Worm (Caenorhabditis elegans) whole organism, mixed stage, embryonic: ENCODE results near the gene F38B6.7.

Experiments used
- M03D4.4 ChIP-seq: sonication (generic microtip); optimal IDR thresholded peaks from 2 replicates; lab custom pipeline; 2017; ENCODE audit warnings: mild to moderate bottlenecking, missing genetic modification characterization, missing compliant biosample characterization
- bed-3 ChIP-seq: fragments of 200-800 bp; sonication (Bioruptor generic); optimal IDR thresholded peaks from 3 replicates; lab custom pipeline; 2018; ENCODE audit warnings: mild to moderate bottlenecking, missing genetic modification characterization, moderate library complexity, missing compliant biosample characterization
- blmp-1 ChIP-seq: fragments of 150-350 bp; optimal IDR thresholded peaks from 2 replicates; lab custom pipeline; 2014; ENCODE audit warnings: missing biosample characterization, missing genetic modification characterization
- ceh-39 ChIP-seq: fragments of 150-350 bp; optimal IDR thresholded peaks from 2 replicates; lab custom pipeline; 2014; ENCODE audit warnings: missing biosample characterization, missing genetic modification characterization
- ceh-43 ChIP-seq: fragments of 200-800 bp; sonication (Bioruptor generic); optimal IDR thresholded peaks from 2 replicates; lab custom pipeline; 2018; ENCODE audit warnings: mild to moderate bottlenecking, missing genetic modification characterization, moderate library complexity, missing compliant biosample characterization
- ceh-83 ChIP-seq: fragments of 200-800 bp; sonication (Bioruptor generic); optimal IDR thresholded peaks from 2 replicates; lab custom pipeline; 2018; ENCODE audit warnings: mild to moderate bottlenecking, missing genetic modification characterization, missing compliant biosample characterization
- ces-1 ChIP-seq: fragments of 150-350 bp; optimal IDR thresholded peaks from 2 replicates; lab custom pipeline; 2014; ENCODE audit warnings: missing biosample characterization, missing genetic modification reagents, missing genetic modification characterization
- cnd-1 ChIP-seq: fragments of 200-800 bp; sonication (Bioruptor generic); optimal IDR thresholded peaks from 2 replicates; lab custom pipeline; 2018; ENCODE audit warnings: mild to moderate bottlenecking, missing genetic modification characterization, missing compliant biosample characterization
- drap-1 ChIP-seq: fragments of 200-800 bp; sonication (Bioruptor generic); optimal IDR thresholded peaks from 3 replicates; lab custom pipeline; 2018; ENCODE audit warnings: mild to moderate bottlenecking, missing genetic modification characterization, missing compliant biosample characterization
- elt-1 ChIP-seq: sonication (generic microtip); optimal IDR thresholded peaks from 2 replicates; lab custom pipeline; 2017; ENCODE audit warnings: missing genetic modification characterization, mild to moderate bottlenecking, missing compliant biosample characterization, antibody characterized with exemption, moderate library complexity, borderline replicate concordance; ENCODE audit not compliant: insufficient read depth
- elt-3 ChIP-seq: fragments of 150-350 bp; optimal IDR thresholded peaks from 2 replicates; lab custom pipeline; 2014; ENCODE audit warnings: missing biosample characterization, missing genetic modification characterization
- flh-1 ChIP-seq: fragments of 200-800 bp; sonication (Bioruptor generic); optimal IDR thresholded peaks from 2 replicates; lab custom pipeline; 2018; ENCODE audit warnings: mild to moderate bottlenecking, missing genetic modification characterization, moderate library complexity, missing compliant biosample characterization
- ham-2 ChIP-seq: fragments of 200-800 bp; sonication (Bioruptor generic); optimal IDR thresholded peaks from 2 replicates; lab custom pipeline; 2018; ENCODE audit warnings: mild to moderate bottlenecking, missing genetic modification characterization, missing compliant biosample characterization
- hlh-1 ChIP-seq: fragments of 150-350 bp; optimal IDR thresholded peaks from 2 replicates; lab custom pipeline; 2014; ENCODE audit warnings: missing biosample characterization, missing genetic modification reagents, missing genetic modification characterization
- lin-13 ChIP-seq: fragments of 150-350 bp; optimal IDR thresholded peaks from 2 replicates; lab custom pipeline; 2014; ENCODE audit warnings: missing biosample characterization, missing genetic modification characterization
- lin-32 ChIP-seq: fragments of 200-800 bp; sonication (Bioruptor generic); optimal IDR thresholded peaks from 2 replicates; lab custom pipeline; 2018; ENCODE audit warnings: mild to moderate bottlenecking, missing genetic modification characterization, missing compliant biosample characterization
- lsy-2 ChIP-seq: fragments of 150-350 bp; optimal IDR thresholded peaks from 2 replicates; lab custom pipeline; 2014; ENCODE audit warnings: missing biosample characterization, missing genetic modification characterization
- mab-5 ChIP-seq: fragments of 150-350 bp; optimal IDR thresholded peaks from 2 replicates; lab custom pipeline; 2014; ENCODE audit warnings: missing biosample characterization, missing genetic modification characterization
- mep-1 ChIP-seq: fragments of 150-350 bp; optimal IDR thresholded peaks from 2 replicates; lab custom pipeline; 2017; ENCODE audit warnings: missing biosample characterization, missing genetic modification reagents, missing genetic modification characterization, inconsistent platforms
- mls-2 ChIP-seq: sonication (generic microtip); optimal IDR thresholded peaks from 2 replicates; lab custom pipeline; 2016; ENCODE audit warnings: mild to moderate bottlenecking, missing genetic modification characterization, moderate library complexity, missing compliant biosample characterization
- nhr-12 ChIP-seq: fragments of 150-350 bp; optimal IDR thresholded peaks from 2 replicates; lab custom pipeline; 2014; ENCODE audit warnings: missing biosample characterization, missing genetic modification characterization
- nhr-237 ChIP-seq: fragments of 150-350 bp; optimal IDR thresholded peaks from 2 replicates; lab custom pipeline; 2014; ENCODE audit warnings: missing biosample characterization, missing genetic modification characterization
- nhr-28 ChIP-seq: fragments of 150-350 bp; optimal IDR thresholded peaks from 2 replicates; lab custom pipeline; 2014; ENCODE audit warnings: missing biosample characterization, missing genetic modification characterization
- nhr-76 ChIP-seq: sonication (generic microtip); optimal IDR thresholded peaks from 2 replicates; lab custom pipeline; 2017; ENCODE audit warnings: missing biosample characterization, missing genetic modification characterization
- pha-4 ChIP-seq: fragments of 150-350 bp; optimal IDR thresholded peaks from 2 replicates; lab custom pipeline; 2018; ENCODE audit warnings: missing biosample characterization, missing genetic modification reagents, missing genetic modification characterization
- sem-2 ChIP-seq: fragments of 200-800 bp; sonication (Bioruptor generic); optimal IDR thresholded peaks from 2 replicates; lab custom pipeline; 2018; ENCODE audit warnings: mild to moderate bottlenecking, missing genetic modification characterization, missing compliant biosample characterization
- tbx-8 ChIP-seq: fragments of 200-800 bp; sonication (Bioruptor generic); optimal IDR thresholded peaks from 2 replicates; lab custom pipeline; 2018; ENCODE audit warnings: mild to moderate bottlenecking, missing genetic modification characterization, moderate library complexity, missing compliant biosample characterization
- unc-120 ChIP-seq: sonication (generic microtip); optimal IDR thresholded peaks from 2 replicates; lab custom pipeline; 2017; ENCODE audit warnings: missing genetic modification characterization, missing compliant biosample characterization; ENCODE audit not compliant: poor library complexity, severe bottlenecking
- unc-39 ChIP-seq: fragments of 150-350 bp; optimal IDR thresholded peaks from 2 replicates; lab custom pipeline; 2014; ENCODE audit warnings: missing biosample characterization, missing genetic modification characterization
- unc-62 ChIP-seq: fragments of 150-350 bp; optimal IDR thresholded peaks from 2 replicates; lab custom pipeline; 2014; ENCODE audit warnings: missing biosample characterization, missing genetic modification reagents, missing genetic modification characterization
- zip-8 ChIP-seq: fragments of 150-350 bp; optimal IDR thresholded peaks from 2 replicates; lab custom pipeline; 2014; ENCODE audit warnings: missing biosample characterization, missing genetic modification characterization
- ztf-11 ChIP-seq: fragments of 150-350 bp; optimal IDR thresholded peaks from 2 replicates; lab custom pipeline; 2014; ENCODE audit warnings: missing biosample characterization, missing genetic modification characterization

Gene F38B6.7

DNA sequence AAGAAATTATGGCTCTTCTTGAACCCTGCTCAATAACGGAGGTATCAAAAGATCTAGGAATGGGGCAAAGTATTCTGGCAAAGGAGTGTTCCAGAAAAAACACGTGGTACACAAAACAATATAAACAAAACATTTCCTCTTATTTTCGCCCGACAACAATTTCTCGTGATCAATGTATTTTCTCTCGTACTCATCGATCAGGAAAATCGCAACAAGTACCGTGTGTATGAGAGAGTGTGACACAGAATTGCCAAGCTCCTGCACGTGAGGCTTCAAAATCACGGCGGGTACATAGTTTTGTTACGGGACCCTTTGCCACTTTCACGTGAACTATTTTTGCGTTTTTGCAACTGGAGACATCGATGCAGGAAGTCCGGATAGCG, 42.8 kb upstream of the F38B6.7 start:
- TF ChIP-seq drap-1 (no peak), ceh-83 (GFP tag; lab: Kevin White, UChicago) (no peak), tbx-8 (no peak), ces-1 (GFP tag; lab: Kevin White, UChicago) (no peak), mab-5 (tag; lab: Kevin White, UChicago) (no peak), ceh-39 (tag; lab: Kevin White, UChicago) (no peak), nhr-28 (tag; lab: Kevin White, UChicago) (no peak), elt-3 (tag; lab: Kevin White, UChicago) (no peak), flh-1 (no peak), mls-2 (tag; lab: Kevin White, UChicago) (no peak), lin-13 (tag; lab: Kevin White, UChicago) (no peak)

DNA sequence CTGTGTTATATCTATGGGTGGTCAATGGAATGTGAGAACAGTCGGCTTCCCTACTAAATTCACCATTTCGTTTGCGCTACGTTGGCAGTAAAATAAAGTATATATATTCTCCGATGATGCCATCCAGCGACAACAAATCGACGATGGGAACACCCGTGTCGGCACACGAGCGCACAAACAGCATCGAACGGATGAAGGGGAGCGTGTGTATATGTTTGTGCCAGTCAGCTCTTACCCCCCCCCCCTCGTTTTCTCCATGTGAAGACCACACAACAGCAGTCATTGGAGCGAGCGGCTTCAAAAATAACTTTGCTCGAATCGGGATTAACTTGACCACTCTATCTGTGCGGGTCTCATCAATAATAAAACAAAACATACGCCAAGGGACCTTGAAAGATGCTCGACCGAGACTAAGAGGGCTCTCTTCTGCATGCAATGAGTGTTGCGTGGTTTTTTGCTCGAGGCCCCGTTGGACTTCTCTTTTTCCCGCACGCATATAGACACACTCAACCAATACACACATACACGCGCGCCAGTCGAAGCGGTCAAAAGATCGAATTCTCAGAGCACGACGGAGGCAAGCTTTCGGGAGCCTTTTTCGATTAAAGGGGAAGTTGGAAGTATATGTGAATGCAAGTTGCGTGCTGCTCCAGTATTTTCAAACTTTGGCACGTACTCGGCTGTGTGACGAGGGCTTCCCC, 42.3 kb upstream of the F38B6.7 start:
- no peak for TF ChIP-seq lsy-2 (tag; lab: Kevin White, UChicago)
- TF ChIP-seq ceh-43 (GFP tag; lab: Kevin White, UChicago) = no peak
- TF ChIP-seq lin-13 (tag; lab: Kevin White, UChicago) = no peak
- TF ChIP-seq ceh-39 (tag; lab: Kevin White, UChicago) = no peak
- no peak for TF ChIP-seq ztf-11 (tag; lab: Kevin White, UChicago)
- no peak for TF ChIP-seq mep-1 (tag; lab: Kevin White, UChicago)
- TF ChIP-seq flh-1 = no peak
- TF ChIP-seq unc-39 (tag; lab: Kevin White, UChicago) = no peak
- TF ChIP-seq nhr-76 (tag; lab: Kevin White, UChicago) = no peak
- no peak for TF ChIP-seq blmp-1 (tag; lab: Kevin White, UChicago)
- no peak for TF ChIP-seq elt-3 (tag; lab: Kevin White, UChicago)
- TF ChIP-seq ces-1 (GFP tag; lab: Kevin White, UChicago) = no peak

DNA sequence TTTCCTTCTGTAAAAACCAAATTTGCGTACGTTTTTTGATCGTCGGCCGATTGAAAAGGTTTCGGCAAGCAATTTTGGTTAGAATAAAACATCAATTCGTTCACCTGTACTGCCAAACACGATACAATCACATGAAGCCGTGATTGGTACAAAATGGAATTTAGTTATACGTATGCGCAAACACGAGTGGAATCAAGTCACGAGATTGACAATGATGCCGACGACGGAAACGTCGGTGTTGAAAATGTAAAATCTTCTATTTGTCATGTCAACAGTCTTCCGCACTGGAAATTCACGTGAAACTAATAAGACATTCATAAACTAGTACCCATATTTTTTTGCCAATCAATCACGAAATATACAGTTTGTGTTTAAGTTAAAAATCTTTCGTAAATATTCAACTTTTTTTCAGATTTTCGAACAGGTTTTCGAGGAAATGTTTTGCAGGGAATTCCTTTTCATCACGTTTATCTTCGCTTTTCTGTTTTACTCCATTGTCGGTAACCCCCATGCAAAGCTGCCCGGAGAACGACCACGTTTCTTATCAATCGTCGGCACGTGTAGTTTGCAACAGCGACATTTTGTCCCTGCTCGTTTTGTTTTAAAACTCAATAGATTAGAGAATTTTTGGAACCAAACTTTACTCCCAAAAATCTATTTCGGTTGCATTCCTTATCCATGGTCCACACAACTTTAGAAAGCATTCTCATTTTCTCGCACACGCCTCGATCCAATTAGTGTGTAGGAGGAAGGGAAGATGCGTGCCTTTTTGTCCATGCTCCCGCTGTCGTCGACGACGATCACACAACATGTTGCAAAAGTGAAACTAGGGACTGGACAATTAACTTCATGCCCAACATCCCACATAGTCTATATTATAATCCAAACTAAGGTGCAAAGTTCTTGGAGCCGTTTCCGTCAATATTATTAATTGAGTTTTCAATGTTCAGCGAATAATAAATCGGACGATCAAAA, 41.2 kb upstream of the F38B6.7 start:
- TF ChIP-seq M03D4.4 (no peak), nhr-28 (tag; lab: Kevin White, UChicago) (no peak), bed-3 (GFP tag; lab: Kevin White, UChicago) (no peak), ces-1 (GFP tag; lab: Kevin White, UChicago) (peak; percentile 70), elt-3 (tag; lab: Kevin White, UChicago) (no peak)

DNA sequence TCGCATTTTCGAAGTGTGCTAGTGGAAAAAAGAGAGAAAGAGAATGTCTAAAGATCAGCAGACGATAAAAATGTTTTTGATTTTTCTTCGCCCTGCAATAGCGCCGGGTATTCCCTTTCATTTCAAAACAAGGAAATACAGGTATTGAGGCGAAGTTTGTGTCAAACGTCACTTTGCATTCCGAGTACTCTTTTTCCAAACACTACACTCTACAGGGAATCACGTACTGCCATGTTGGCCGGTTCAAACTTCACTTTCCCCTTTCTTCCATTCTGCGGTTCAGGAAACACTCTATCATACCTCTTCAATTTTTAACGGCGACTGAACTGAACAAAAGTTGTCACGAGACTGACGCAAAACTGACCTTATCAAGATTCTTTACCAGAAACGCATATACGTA, 40.4 kb upstream of the F38B6.7 start:
- TF ChIP-seq unc-120 (tag; lab: Kevin White, UChicago) (no peak), ham-2 (no peak), nhr-237 (tag; lab: Kevin White, UChicago) (no peak), blmp-1 (tag; lab: Kevin White, UChicago) (no peak), mls-2 (tag; lab: Kevin White, UChicago) (no peak), elt-1 (no peak), hlh-1 (no peak), nhr-76 (tag; lab: Kevin White, UChicago) (no peak), pha-4 (tag; lab: Kevin White, UChicago) (no peak), bed-3 (GFP tag; lab: Kevin White, UChicago) (no peak), ceh-39 (tag; lab: Kevin White, UChicago) (no peak), ceh-43 (GFP tag; lab: Kevin White, UChicago) (no peak)

DNA sequence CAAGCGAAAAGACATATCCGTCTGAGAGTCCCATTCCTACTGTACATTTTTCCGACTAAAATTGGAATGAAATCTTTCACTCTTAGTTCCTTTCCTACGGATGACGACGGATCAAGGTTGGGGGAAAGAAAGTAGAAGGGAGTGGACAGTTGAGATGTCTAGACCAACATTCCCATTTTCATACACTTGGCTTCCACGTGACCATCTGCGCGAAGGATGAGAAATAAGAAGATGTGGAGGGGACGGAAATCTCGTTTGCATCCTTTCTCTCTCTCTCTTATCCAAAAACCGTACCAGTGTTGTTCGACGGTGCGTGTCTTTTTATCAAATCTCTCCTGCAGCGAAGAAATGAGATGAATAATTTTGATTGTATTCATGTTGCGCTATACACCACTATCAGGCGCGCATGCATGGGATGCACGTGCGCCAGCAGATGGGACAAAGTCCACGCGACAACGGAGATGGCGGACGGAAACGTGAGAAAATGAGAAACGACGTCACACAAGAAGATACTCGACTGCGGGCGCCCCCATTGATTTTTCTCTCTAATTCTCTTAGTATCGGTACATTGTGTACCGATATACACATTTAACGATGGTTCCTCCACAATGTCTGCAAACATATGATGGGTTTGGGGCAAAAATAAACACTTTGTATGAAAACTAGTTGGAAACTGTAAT, 39.3 kb upstream of the F38B6.7 start:
- TF ChIP-seq unc-120 (tag; lab: Kevin White, UChicago) = peak; percentile 58
- peak; percentile 37 for TF ChIP-seq blmp-1 (tag; lab: Kevin White, UChicago)
- TF ChIP-seq lsy-2 (tag; lab: Kevin White, UChicago) = no peak
- no peak for TF ChIP-seq M03D4.4
- TF ChIP-seq mls-2 (tag; lab: Kevin White, UChicago) = peak; percentile 18
- no peak for TF ChIP-seq cnd-1 (tag; lab: Kevin White, UChicago)
- TF ChIP-seq drap-1 = no peak
- TF ChIP-seq lin-32 (GFP tag; lab: Kevin White, UChicago) = no peak
- peak; percentile 62 for TF ChIP-seq ham-2
- peak; percentile 38 for TF ChIP-seq nhr-237 (tag; lab: Kevin White, UChicago)
- TF ChIP-seq elt-3 (tag; lab: Kevin White, UChicago) = peak; percentile 92
- peak; percentile 60 for TF ChIP-seq pha-4 (tag; lab: Kevin White, UChicago)
- TF ChIP-seq ces-1 (GFP tag; lab: Kevin White, UChicago) = peak; percentile 55
- TF ChIP-seq sem-2 (GFP tag; lab: Kevin White, UChicago) = peak; percentile 22
- TF ChIP-seq unc-62 (GFP tag; lab: Kevin White, UChicago) = peak; percentile 69
- TF ChIP-seq zip-8 (tag; lab: Kevin White, UChicago) = no peak
- no peak for TF ChIP-seq flh-1
- TF ChIP-seq nhr-12 (tag; lab: Kevin White, UChicago) = no peak
- TF ChIP-seq hlh-1 = peak; percentile 43
- TF ChIP-seq lin-13 (tag; lab: Kevin White, UChicago) = peak; percentile 14
- peak; percentile 88 for TF ChIP-seq elt-1
- no peak for TF ChIP-seq nhr-28 (tag; lab: Kevin White, UChicago)
- peak; percentile 35 for TF ChIP-seq mep-1 (tag; lab: Kevin White, UChicago)
